Fruit fly (Drosophila melanogaster) whole organism, embryonic: ENCODE measurements around the gene Vajk1.

ENCODE experiments used
- B-H1 ChIP-seq: fragments of 200-800 bp; sonication (Bioruptor generic); IDR thresholded peaks from 3 replicates; pipeline ENCODE4 v1.3.6; 2022; ENCODE audit warnings: missing biosample characterization, missing genetic modification characterization
- CG10462 ChIP-seq: fragments of 200-800 bp; sonication (Bioruptor generic); optimal IDR thresholded peaks from 2 replicates; lab custom pipeline; 2016; ENCODE audit warnings: missing biosample characterization, missing genetic modification characterization
- CG10979 ChIP-seq: fragments of 200-800 bp; sonication (Bioruptor generic); optimal IDR thresholded peaks from 2 replicates; lab custom pipeline; 2018; ENCODE audit warnings: missing biosample characterization, mild to moderate bottlenecking, missing genetic modification characterization, moderate library complexity
- CG16813 ChIP-seq: fragments of 200-800 bp; sonication (Bioruptor generic); IDR thresholded peaks from 3 replicates; pipeline ENCODE4 v1.3.6; 2022; ENCODE audit warnings: missing biosample characterization, missing genetic modification characterization; ENCODE audit not compliant: partially characterized antibody
- CG1792 ChIP-seq: fragments of 200-800 bp; sonication (Bioruptor generic); optimal IDR thresholded peaks from 2 replicates; lab custom pipeline; 2016; ENCODE audit warnings: missing biosample characterization, missing genetic modification characterization
- CG2712 ChIP-seq: fragments of 200-800 bp; optimal IDR thresholded peaks from 3 replicates; lab custom pipeline; 2019; ENCODE audit warnings: missing biosample characterization, mild to moderate bottlenecking, missing genetic modification characterization, moderate library complexity
- CG32532 ChIP-seq: fragments of 200-800 bp; sonication (Bioruptor generic); IDR thresholded peaks from 2 replicates; pipeline ENCODE4 v1.3.6; 2022; ENCODE audit warnings: missing biosample characterization, missing genetic modification characterization
- CG3281 ChIP-seq: fragments of 200-800 bp; sonication (Bioruptor generic); optimal IDR thresholded peaks from 3 replicates; lab custom pipeline; 2017; ENCODE audit warnings: missing biosample characterization, mild to moderate bottlenecking, missing genetic modification characterization
- CG3847 ChIP-seq: fragments of 200-800 bp; sonication (Bioruptor generic); IDR thresholded peaks from 2 replicates; pipeline ENCODE4 v1.3.6; 2022; ENCODE audit warnings: missing biosample characterization, missing genetic modification characterization
- CG4282 ChIP-seq: fragments of 200-800 bp; sonication (Bioruptor generic); optimal IDR thresholded peaks from 2 replicates; lab custom pipeline; 2016; ENCODE audit warnings: missing biosample characterization, missing genetic modification characterization
- CG4360 ChIP-seq: fragments of 200-800 bp; sonication (Bioruptor generic); IDR thresholded peaks from 2 replicates; pipeline ENCODE4 v1.3.6; 2022; ENCODE audit warnings: missing biosample characterization, missing genetic modification characterization
- CG6689 ChIP-seq: fragments of 200-800 bp; sonication (Bioruptor generic); IDR thresholded peaks from 2 replicates; pipeline ENCODE4 v1.3.6; 2022; ENCODE audit warnings: missing biosample characterization, missing genetic modification characterization
- CG7271 ChIP-seq: fragments of 200-800 bp; sonication (Bioruptor generic); optimal IDR thresholded peaks from 2 replicates; lab custom pipeline; 2018; ENCODE audit warnings: missing biosample characterization, mild to moderate bottlenecking, missing genetic modification characterization, moderate library complexity
- CG7372 ChIP-seq: fragments of 200-800 bp; sonication (Bioruptor generic); IDR thresholded peaks from 2 replicates; pipeline ENCODE4 v1.3.6; 2022; ENCODE audit warnings: missing biosample characterization, missing genetic modification characterization
- CG7963 ChIP-seq: fragments of 200-800 bp; sonication (Bioruptor generic); IDR thresholded peaks from 3 replicates; pipeline ENCODE4 v1.3.6; 2022; ENCODE audit warnings: missing biosample characterization, missing genetic modification characterization; ENCODE audit not compliant: partially characterized antibody
- CoRest ChIP-seq: fragments of 200-800 bp; sonication (Bioruptor generic); optimal IDR thresholded peaks from 3 replicates; lab custom pipeline; 2018; ENCODE audit warnings: missing biosample characterization, mild to moderate bottlenecking, missing genetic modification characterization, moderate library complexity
- Dll ChIP-seq: fragments of 200-800 bp; sonication (Bioruptor generic); IDR thresholded peaks from 4 replicates; pipeline ENCODE4 v1.3.6; 2022; ENCODE audit warnings: missing biosample characterization, missing genetic modification characterization; ENCODE audit not compliant: partially characterized antibody
- Fer3 ChIP-seq: fragments of 200-800 bp; sonication (Bioruptor generic); optimal IDR thresholded peaks from 2 replicates; lab custom pipeline; 2018; ENCODE audit warnings: missing biosample characterization, mild to moderate bottlenecking, missing genetic modification characterization, moderate library complexity
- Hey ChIP-seq: fragments of 200-800 bp; sonication (Bioruptor generic); optimal IDR thresholded peaks from 3 replicates; lab custom pipeline; 2018; ENCODE audit warnings: missing biosample characterization, mild to moderate bottlenecking, missing genetic modification characterization
- MBD-R2 ChIP-seq: fragments of 200-800 bp; sonication (Bioruptor generic); IDR thresholded peaks from 2 replicates; pipeline ENCODE4 v1.3.6; 2022; ENCODE audit warnings: missing biosample characterization, missing genetic modification characterization
- Max ChIP-seq: fragments of 200-800 bp; sonication (Bioruptor generic); optimal IDR thresholded peaks from 2 replicates; lab custom pipeline; 2016; ENCODE audit warnings: missing biosample characterization, mild to moderate bottlenecking, missing genetic modification characterization
- Oli ChIP-seq: fragments of 200-800 bp; sonication (Bioruptor generic); optimal IDR thresholded peaks from 2 replicates; lab custom pipeline; 2018; ENCODE audit warnings: missing biosample characterization, mild to moderate bottlenecking, missing genetic modification characterization, moderate library complexity
- Poxn ChIP-seq: fragments of 200-800 bp; sonication (Bioruptor generic); IDR thresholded peaks from 2 replicates; pipeline ENCODE4 v1.3.6; 2022; ENCODE audit warnings: missing biosample characterization, missing genetic modification characterization
- aop ChIP-seq: fragments of 200-800 bp; sonication (Bioruptor generic); IDR thresholded peaks from 2 replicates; pipeline ENCODE4 v1.3.6; 2022; ENCODE audit warnings: missing biosample characterization, missing genetic modification characterization
- bowl ChIP-seq: fragments of 200-800 bp; sonication (Bioruptor generic); IDR thresholded peaks from 2 replicates; pipeline ENCODE4 v1.3.6; 2022; ENCODE audit warnings: missing biosample characterization, missing genetic modification characterization
- chm ChIP-seq: fragments of 200-800 bp; sonication (Bioruptor generic); IDR thresholded peaks from 2 replicates; pipeline ENCODE4 v1.3.6; 2022; ENCODE audit warnings: missing biosample characterization, missing genetic modification characterization
- cwo ChIP-seq: fragments of 200-800 bp; sonication (Bioruptor generic); optimal IDR thresholded peaks from 3 replicates; lab custom pipeline; 2017; ENCODE audit warnings: missing biosample characterization, missing genetic modification characterization, mild to moderate bottlenecking, moderate library complexity, missing genetic modification reagents
- disco-r ChIP-seq: fragments of 200-800 bp; sonication (Bioruptor generic); optimal IDR thresholded peaks from 2 replicates; lab custom pipeline; 2016; ENCODE audit warnings: missing biosample characterization, missing genetic modification characterization
- dmrt11E ChIP-seq: fragments of 200-800 bp; sonication (Bioruptor generic); optimal IDR thresholded peaks from 3 replicates; lab custom pipeline; 2018; ENCODE audit warnings: missing biosample characterization, mild to moderate bottlenecking, missing genetic modification characterization, moderate library complexity
- dmrt99B ChIP-seq: fragments of 200-800 bp; sonication (Bioruptor generic); optimal IDR thresholded peaks from 2 replicates; lab custom pipeline; 2018; ENCODE audit warnings: missing biosample characterization, mild to moderate bottlenecking, missing genetic modification characterization, moderate library complexity
- eve ChIP-seq, 2 experiments: fragments of >200 bp; optimal IDR thresholded peaks; 2 replicates each; lab custom pipeline; 2017; ENCODE audit warnings: missing biosample characterization in 2 of 2, missing genetic modification characterization in 2 of 2
- fd3F ChIP-seq: fragments of 200-800 bp; sonication (Bioruptor generic); optimal IDR thresholded peaks from 2 replicates; lab custom pipeline; 2018; ENCODE audit warnings: missing biosample characterization, mild to moderate bottlenecking, missing genetic modification characterization, moderate library complexity
- gcm ChIP-seq: fragments of 200-800 bp; sonication (Bioruptor generic); optimal IDR thresholded peaks from 2 replicates; lab custom pipeline; 2019; ENCODE audit warnings: missing biosample characterization, mild to moderate bottlenecking, missing genetic modification characterization, moderate library complexity
- gfzf ChIP-seq: fragments of 200-800 bp; sonication (Bioruptor generic); optimal IDR thresholded peaks from 2 replicates; lab custom pipeline; 2016; ENCODE audit warnings: missing biosample characterization, mild to moderate bottlenecking, missing genetic modification characterization, moderate library complexity
- grn ChIP-seq: fragments of 200-800 bp; sonication (Bioruptor generic); optimal IDR thresholded peaks from 3 replicates; lab custom pipeline; 2017; ENCODE audit warnings: missing biosample characterization, missing genetic modification characterization
- hb ChIP-seq: fragments of 200-800 bp; sonication (Bioruptor generic); IDR thresholded peaks from 3 replicates; pipeline ENCODE4 v1.3.6; 2022; ENCODE audit warnings: missing biosample characterization, missing genetic modification characterization; ENCODE audit not compliant: partially characterized antibody
- kni ChIP-seq: fragments of 200-800 bp; sonication (Bioruptor generic); optimal IDR thresholded peaks from 3 replicates; lab custom pipeline; 2017; ENCODE audit warnings: mild to moderate bottlenecking, missing biosample characterization, missing genetic modification reagents, missing genetic modification characterization
- onecut ChIP-seq: fragments of 200-800 bp; sonication (Bioruptor generic); IDR thresholded peaks from 2 replicates; pipeline ENCODE4 v1.3.6; 2022; ENCODE audit warnings: missing biosample characterization, missing genetic modification characterization
- peb ChIP-seq: fragments of 200-800 bp; sonication (Bioruptor generic); IDR thresholded peaks from 2 replicates; pipeline ENCODE4 v1.3.6; 2022; ENCODE audit warnings: missing biosample characterization, missing genetic modification characterization
- pum ChIP-seq: fragments of 200-800 bp; sonication (Bioruptor generic); optimal IDR thresholded peaks from 2 replicates; lab custom pipeline; 2016; ENCODE audit warnings: missing biosample characterization, missing genetic modification characterization
- schlank ChIP-seq: fragments of 200-800 bp; sonication (Bioruptor generic); optimal IDR thresholded peaks from 2 replicates; lab custom pipeline; 2018; ENCODE audit warnings: missing biosample characterization, mild to moderate bottlenecking, missing genetic modification characterization
- sisA ChIP-seq: fragments of 200-800 bp; sonication (Bioruptor generic); IDR thresholded peaks from 2 replicates; pipeline ENCODE4 v1.3.6; 2022; ENCODE audit warnings: missing biosample characterization, missing genetic modification characterization
- tin ChIP-seq: fragments of 200-800 bp; sonication (Bioruptor generic); optimal IDR thresholded peaks from 3 replicates; lab custom pipeline; 2016; ENCODE audit warnings: missing biosample characterization, missing genetic modification characterization
- toy ChIP-seq: fragments of 200-800 bp; sonication (Bioruptor generic); IDR thresholded peaks from 2 replicates; pipeline ENCODE4 v1.3.6; 2022; ENCODE audit warnings: missing biosample characterization, missing genetic modification characterization
- usp ChIP-seq: fragments of >200 bp; optimal IDR thresholded peaks from 2 replicates; lab custom pipeline; 2017; ENCODE audit warnings: missing biosample characterization, missing genetic modification characterization
- vnd ChIP-seq: fragments of 200-800 bp; sonication (Bioruptor generic); IDR thresholded peaks from 3 replicates; pipeline ENCODE4 v1.3.6; 2022; ENCODE audit warnings: missing biosample characterization, missing genetic modification characterization; ENCODE audit not compliant: partially characterized antibody

Vajk1 gene

DNA sequence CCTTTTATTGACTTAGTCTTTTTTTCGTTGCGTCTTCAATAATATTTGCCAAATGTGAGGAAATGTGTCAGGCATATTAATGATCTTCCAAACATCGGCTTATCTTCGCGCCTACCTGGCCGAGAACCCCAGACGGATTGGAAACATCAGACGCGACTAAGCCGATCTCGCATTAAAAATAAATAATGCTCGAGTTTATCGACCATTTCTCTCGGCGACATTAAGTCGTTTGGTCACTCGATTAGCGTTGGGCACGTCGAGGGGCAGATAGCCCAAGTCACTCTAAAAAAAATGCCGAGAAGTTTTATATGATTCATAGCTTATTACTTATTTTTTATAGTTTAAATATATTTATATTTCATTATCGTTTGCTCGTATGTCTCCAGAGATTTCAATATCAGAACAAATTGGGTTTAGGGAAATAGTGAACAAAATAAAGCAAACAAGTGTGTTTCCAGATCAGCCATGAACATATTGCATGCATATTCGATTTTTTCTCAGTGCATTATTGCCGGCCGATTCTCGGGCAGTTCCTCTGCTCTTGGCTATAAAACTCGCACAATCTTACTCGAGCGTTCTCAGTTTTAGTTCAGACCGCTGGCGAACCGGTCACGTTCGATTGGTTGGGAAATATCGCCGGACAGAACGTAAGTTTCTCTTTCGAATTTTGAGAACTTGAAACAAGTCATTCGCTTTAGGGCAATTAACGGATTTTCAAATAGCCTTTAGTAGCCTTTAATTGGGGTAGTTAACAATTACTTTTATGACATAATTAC is 18.1 kb downstream of the Vajk1 start, which contains the start of gene Ance (continued):
- TF ChIP-seq cwo (GFP tag; lab: Kevin White, UChicago) (peak; percentile 45), Oli (tag; lab: Kevin White, UChicago) (peak; percentile 5), tin (GFP tag; lab: Kevin White, UChicago) (peak; percentile 35), CG4282 (GFP tag; lab: Kevin White, UChicago) (no peak), schlank (tag; lab: Kevin White, UChicago) (peak; percentile 37)
- TF ChIP-seq, all 482 proteins: peak for 151

DNA sequence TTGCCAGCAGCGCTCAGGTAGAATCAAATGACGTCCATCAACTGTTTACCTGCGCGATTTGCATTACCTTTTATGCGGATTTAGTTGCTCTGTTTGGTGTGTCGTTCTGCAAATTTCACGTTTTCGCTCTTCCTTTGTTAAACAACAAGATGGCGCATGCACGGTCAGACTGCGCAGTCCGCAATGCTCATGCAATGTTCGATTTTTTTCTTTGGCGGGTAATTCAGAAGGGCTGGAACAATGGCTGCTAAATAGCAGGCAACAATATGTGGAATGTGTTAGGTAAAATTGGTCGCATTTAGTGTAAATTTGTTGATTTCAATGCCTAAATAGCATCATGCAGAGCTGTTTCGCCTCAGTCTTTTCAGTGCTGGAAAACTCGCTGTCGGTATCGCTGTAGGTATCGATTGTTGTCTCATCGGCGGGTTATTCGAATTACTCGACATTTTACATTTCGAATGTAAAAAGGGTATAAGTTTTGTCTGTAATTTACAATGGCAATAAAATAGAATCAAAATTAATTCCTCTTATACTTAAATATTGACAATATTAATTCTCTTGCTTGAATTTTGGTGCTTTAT is 18.9 kb downstream of the Vajk1 start, which contains the start of gene Smg5:
Smg5 (minus strand) TSS at position 331 of the 581 bp plus-strand sequence.
- TF ChIP-seq onecut (GFP tag; lab: Robert Waterston, UW) (peak; percentile 95), gfzf (GFP tag; lab: Kevin White, UChicago) (peak; percentile 48), B-H1 (GFP tag; lab: Robert Waterston, UW) (peak; percentile 92), gcm (GFP tag; lab: Kevin White, UChicago) (peak; percentile 19), CG7271 (tag; lab: Kevin White, UChicago) (peak; percentile 78), chm (GFP tag; lab: Robert Waterston, UW) (peak; percentile 97), CG32532 (GFP tag; lab: Robert Waterston, UW) (peak; percentile 93), CG10462 (GFP tag; lab: Kevin White, UChicago) (peak; percentile 41), CG10979 (peak; percentile 97), hb (peak; percentile 96), toy (GFP tag; lab: Robert Waterston, UW) (peak; percentile 80), MBD-R2 (GFP tag; lab: Robert Waterston, UW) (peak; percentile 86), CG16813 (peak; percentile 93), eve (GFP tag; optimal IDR thresholded peaks at IDR 0.05; lab: Kevin White, UChicago) (peak in 1 of 2 experiments; percentile 34), CG6689 (GFP tag; lab: Robert Waterston, UW) (peak; percentile 88), disco-r (GFP tag; lab: Kevin White, UChicago) (peak; percentile 94), Hey (tag; lab: Kevin White, UChicago) (peak; percentile 84), Dll (GFP tag; lab: Robert Waterston, UW) (peak; percentile 85), CG3281 (GFP tag; lab: Kevin White, UChicago) (peak; percentile 68), dmrt99B (no peak), CG7372 (GFP tag; lab: Robert Waterston, UW) (peak; percentile 96), tin (GFP tag; lab: Kevin White, UChicago) (peak; percentile 95), dmrt11E (tag; lab: Kevin White, UChicago) (peak; percentile 98), Fer3 (peak; percentile 82), aop (GFP tag; lab: Robert Waterston, UW) (peak; percentile 75; the same call in 1 of the 2 replicates), Poxn (GFP tag; lab: Robert Waterston, UW) (peak; percentile 73), vnd (peak; percentile 96), bowl (GFP tag; lab: Robert Waterston, UW) (peak; percentile 82), fd3F (GFP tag; lab: Kevin White, UChicago) (peak; percentile 87), grn (GFP tag; lab: Kevin White, UChicago) (peak; percentile 10), CG7963 (peak; percentile 95), CG3847 (peak; percentile 99), peb (peak; percentile 90), sisA (GFP tag; lab: Robert Waterston, UW) (peak; percentile 98), CG4360 (no peak), kni (GFP tag; lab: Kevin White, UChicago) (peak; percentile 64), CoRest (tag; lab: Kevin White, UChicago) (peak; percentile 94), pum (GFP tag; lab: Kevin White, UChicago) (peak; percentile 94), Max (GFP tag; lab: Kevin White, UChicago) (peak; percentile 90), CG2712 (tag; lab: Kevin White, UChicago) (peak; percentile 90), CG1792 (GFP tag; lab: Kevin White, UChicago) (peak; percentile 100), usp (no peak)
